Worm (Caenorhabditis elegans) whole organism, young adult: ENCODE results near the gene F56H9.2.

Experiments
- B0019.2 ChIP-seq: fragments of 200-800 bp; sonication (Bioruptor generic); conservative IDR thresholded peaks from 2 replicates; pipeline ENCODE4 v1.3.6; 2022; ENCODE audit warnings: missing genetic modification reagents, missing genetic modification characterization, missing compliant biosample characterization
- D2030.7 ChIP-seq: fragments of 200-800 bp; sonication (Bioruptor generic); IDR thresholded peaks from 2 replicates; pipeline ENCODE4 v1.3.6; 2022; ENCODE audit warnings: missing genetic modification reagents, missing genetic modification characterization, missing compliant biosample characterization
- F22D6.2 ChIP-seq: sonication (generic microtip); optimal IDR thresholded peaks from 2 replicates; lab custom pipeline; 2016; ENCODE audit warnings: mild to moderate bottlenecking, missing genetic modification characterization, missing compliant biosample characterization
- F23B12.7 ChIP-seq: sonication (generic microtip); optimal IDR thresholded peaks from 2 replicates; lab custom pipeline; 2017; ENCODE audit warnings: missing genetic modification characterization, mild to moderate bottlenecking, missing compliant biosample characterization, antibody characterized with exemption, moderate library complexity; ENCODE audit not compliant: insufficient read depth
- F33H1.4 ChIP-seq: fragments of 200-800 bp; sonication (Bioruptor generic); IDR thresholded peaks from 2 replicates; pipeline ENCODE4 v1.3.6; 2022; ENCODE audit warnings: missing genetic modification reagents, missing genetic modification characterization, missing compliant biosample characterization
- F49E8.2 ChIP-seq: sonication (generic microtip); optimal IDR thresholded peaks from 3 replicates; lab custom pipeline; 2017; ENCODE audit warnings: missing genetic modification characterization, mild to moderate bottlenecking, missing compliant biosample characterization, antibody characterized with exemption, moderate library complexity; ENCODE audit not compliant: insufficient read depth
- F57A8.1 ChIP-seq: fragments of 200-800 bp; sonication (Bioruptor generic); optimal IDR thresholded peaks from 2 replicates; lab custom pipeline; 2018; ENCODE audit warnings: mild to moderate bottlenecking, missing genetic modification characterization, moderate library complexity, missing compliant biosample characterization
- K11D2.4 ChIP-seq: fragments of 200-800 bp; sonication (Bioruptor generic); IDR thresholded peaks from 2 replicates; pipeline ENCODE4 v1.3.6; 2022; ENCODE audit warnings: missing genetic modification reagents, missing genetic modification characterization, missing compliant biosample characterization
- T07F8.4 ChIP-seq: sonication (generic microtip); optimal IDR thresholded peaks from 2 replicates; lab custom pipeline; 2016; ENCODE audit warnings: mild to moderate bottlenecking, missing genetic modification characterization, moderate library complexity, missing compliant biosample characterization
- Y53F4B.3 ChIP-seq: fragments of 200-800 bp; sonication (Bioruptor generic); IDR thresholded peaks from 2 replicates; pipeline ENCODE4 v1.3.6; 2022; ENCODE audit warnings: missing genetic modification reagents, missing genetic modification characterization, missing compliant biosample characterization
- Y56A3A.18 ChIP-seq: fragments of 200-800 bp; sonication (Bioruptor generic); IDR thresholded peaks from 2 replicates; pipeline ENCODE4 v1.3.6; 2022; ENCODE audit warnings: missing genetic modification reagents, missing genetic modification characterization, missing compliant biosample characterization
- Y67H2A.10 ChIP-seq: fragments of 200-800 bp; sonication (Bioruptor generic); conservative IDR thresholded peaks from 2 replicates; pipeline ENCODE4 v1.3.6; 2022; ENCODE audit warnings: missing genetic modification reagents, missing genetic modification characterization, missing compliant biosample characterization
- Y79H2A.3 ChIP-seq: fragments of 200-800 bp; sonication (Bioruptor generic); conservative IDR thresholded peaks from 2 replicates; pipeline ENCODE4 v1.3.6; 2022; ENCODE audit warnings: missing genetic modification reagents, missing genetic modification characterization, missing compliant biosample characterization
- aptf-3 ChIP-seq: fragments of 200-800 bp; sonication (Bioruptor generic); IDR thresholded peaks from 2 replicates; pipeline ENCODE4 v1.3.6; 2022; ENCODE audit warnings: missing genetic modification characterization, missing compliant biosample characterization
- attf-6 ChIP-seq: fragments of 200-800 bp; sonication (Bioruptor generic); IDR thresholded peaks from 2 replicates; pipeline ENCODE4 v1.3.6; 2022; ENCODE audit warnings: missing genetic modification reagents, missing genetic modification characterization, missing compliant biosample characterization
- ceh-100 ChIP-seq: fragments of 200-800 bp; sonication (Bioruptor generic); IDR thresholded peaks from 2 replicates; pipeline ENCODE4 v1.3.6; 2022; ENCODE audit warnings: missing genetic modification reagents, missing genetic modification characterization, missing compliant biosample characterization
- ceh-58 ChIP-seq: fragments of 200-800 bp; sonication (Bioruptor generic); IDR thresholded peaks from 2 replicates; pipeline ENCODE4 v1.3.6; 2022; ENCODE audit warnings: missing genetic modification characterization, missing compliant biosample characterization
- ceh-91 ChIP-seq: fragments of 200-800 bp; sonication (Bioruptor generic); IDR thresholded peaks from 2 replicates; pipeline ENCODE4 v1.3.6; 2022; ENCODE audit warnings: missing genetic modification reagents, missing genetic modification characterization, missing compliant biosample characterization
- die-1 ChIP-seq: sonication (generic microtip); optimal IDR thresholded peaks from 2 replicates; lab custom pipeline; 2016; ENCODE audit warnings: missing genotype, mild to moderate bottlenecking, missing genetic modification characterization, missing compliant biosample characterization
- efl-1 ChIP-seq: fragments of 150-350 bp; optimal IDR thresholded peaks from 2 replicates; lab custom pipeline; 2014; ENCODE audit warnings: missing biosample characterization, missing genetic modification reagents, missing genetic modification characterization
- ekl-4 ChIP-seq: fragments of 200-800 bp; sonication (Bioruptor generic); IDR thresholded peaks from 2 replicates; pipeline ENCODE4 v1.3.6; 2022; ENCODE audit warnings: missing genetic modification reagents, missing genetic modification characterization, missing compliant biosample characterization
- ets-4 ChIP-seq: fragments of 200-800 bp; sonication (Bioruptor generic); optimal IDR thresholded peaks from 2 replicates; lab custom pipeline; 2018; ENCODE audit warnings: mild to moderate bottlenecking, missing genetic modification characterization, missing compliant biosample characterization
- fkh-3 ChIP-seq: sonication (generic microtip); optimal IDR thresholded peaks from 2 replicates; lab custom pipeline; 2016; ENCODE audit warnings: mild to moderate bottlenecking, missing genetic modification characterization, missing compliant biosample characterization
- hlh-26 ChIP-seq: fragments of 200-800 bp; sonication (Bioruptor generic); conservative IDR thresholded peaks from 2 replicates; pipeline ENCODE4 v1.3.6; 2022; ENCODE audit warnings: missing genetic modification reagents, missing genetic modification characterization, missing compliant biosample characterization
- hmg-1.2 ChIP-seq: fragments of 200-800 bp; sonication (Bioruptor generic); IDR thresholded peaks from 2 replicates; pipeline ENCODE4 v1.3.6; 2022; ENCODE audit warnings: missing genetic modification reagents, missing genetic modification characterization, missing compliant biosample characterization
- hrde-1 ChIP-seq: sonication (generic microtip); optimal IDR thresholded peaks from 2 replicates; lab custom pipeline; 2016; ENCODE audit warnings: missing genetic modification characterization, mild to moderate bottlenecking, missing compliant biosample characterization, moderate library complexity, missing genotype, missing genetic modification reagents, borderline replicate concordance
- let-607 ChIP-seq, 2 experiments: fragments of 200-800 bp in 1 of 2; sonication (Bioruptor generic) in 1 of 2; sonication (generic microtip) in 1 of 2; optimal IDR thresholded peaks; 2 replicates each; lab custom pipeline; 2016 to 2018; ENCODE audit warnings: mild to moderate bottlenecking in 2 of 2, missing compliant biosample characterization in 2 of 2, missing genetic modification characterization in 2 of 2, moderate library complexity in 2 of 2, missing genotype in 1 of 2
- lsl-1 ChIP-seq: fragments of 200-800 bp; sonication (Bioruptor generic); optimal IDR thresholded peaks from 2 replicates; lab custom pipeline; 2018; ENCODE audit warnings: mild to moderate bottlenecking, missing genetic modification characterization, moderate library complexity, missing compliant biosample characterization
- lsy-27 ChIP-seq: sonication (generic microtip); optimal IDR thresholded peaks from 2 replicates; lab custom pipeline; 2017; ENCODE audit warnings: missing genetic modification characterization, mild to moderate bottlenecking, missing compliant biosample characterization, antibody characterized with exemption, missing genotype, borderline replicate concordance; ENCODE audit not compliant: insufficient read depth
- madf-10 ChIP-seq: sonication (generic microtip); optimal IDR thresholded peaks from 2 replicates; lab custom pipeline; 2016; ENCODE audit warnings: mild to moderate bottlenecking, missing genetic modification characterization, missing compliant biosample characterization
- madf-6 ChIP-seq: fragments of 200-800 bp; sonication (Bioruptor generic); IDR thresholded peaks from 2 replicates; pipeline ENCODE4 v1.3.6; 2022; ENCODE audit warnings: missing genetic modification reagents, missing genetic modification characterization, missing compliant biosample characterization
- madf-8 ChIP-seq: fragments of 200-800 bp; sonication (Bioruptor generic); conservative IDR thresholded peaks from 2 replicates; pipeline ENCODE4 v1.3.6; 2022; ENCODE audit warnings: missing genetic modification reagents, missing genetic modification characterization, missing compliant biosample characterization
- nfya-2 ChIP-seq: fragments of 200-800 bp; sonication (Bioruptor generic); IDR thresholded peaks from 2 replicates; pipeline ENCODE4 v1.3.6; 2022; ENCODE audit warnings: missing genetic modification reagents, missing genetic modification characterization, missing compliant biosample characterization
- nhr-27 ChIP-seq: fragments of 200-800 bp; sonication (Bioruptor generic); optimal IDR thresholded peaks from 2 replicates; lab custom pipeline; 2018; ENCODE audit warnings: mild to moderate bottlenecking, missing genetic modification characterization, moderate library complexity, missing compliant biosample characterization
- nhr-80 ChIP-seq: sonication (generic microtip); optimal IDR thresholded peaks from 2 replicates; lab custom pipeline; 2016; ENCODE audit warnings: missing genetic modification characterization, missing compliant biosample characterization
- pha-4 ChIP-seq: fragments of 150-350 bp; sonication (generic microtip); optimal IDR thresholded peaks from 2 replicates; lab custom pipeline; 2014; ENCODE audit warnings: missing biosample characterization, missing genetic modification reagents, missing genetic modification characterization
- sdz-38 ChIP-seq: sonication (generic microtip); optimal IDR thresholded peaks from 2 replicates; lab custom pipeline; 2016; ENCODE audit warnings: missing genotype, missing genetic modification characterization, missing compliant biosample characterization
- sea-2 ChIP-seq: fragments of 200-800 bp; sonication (Bioruptor generic); IDR thresholded peaks from 2 replicates; pipeline ENCODE4 v1.3.6; 2022; ENCODE audit warnings: missing genetic modification characterization, missing compliant biosample characterization
- snpc-4 ChIP-seq, 5 experiments: fragments of 150-350 bp in 1 of 5; sonication (generic microtip) in 4 of 5; optimal IDR thresholded peaks; 2 replicates each; lab custom pipeline; 2014 to 2018; ENCODE audit warnings: missing genetic modification characterization in 5 of 5, missing biosample characterization in 3 of 5, antibody characterized with exemption in 2 of 5, mild to moderate bottlenecking in 2 of 5, missing compliant biosample characterization in 2 of 5, missing genotype in 2 of 5, moderate library complexity in 2 of 5, missing genetic modification reagents in 1 of 5
- sptf-2 ChIP-seq: fragments of 200-800 bp; sonication (Bioruptor generic); optimal IDR thresholded peaks from 2 replicates; lab custom pipeline; 2018; ENCODE audit warnings: mild to moderate bottlenecking, missing genetic modification characterization, missing compliant biosample characterization
- tlf-1 ChIP-seq: fragments of 200-800 bp; sonication (Bioruptor generic); optimal IDR thresholded peaks from 2 replicates; lab custom pipeline; 2018; ENCODE audit warnings: mild to moderate bottlenecking, missing genetic modification characterization, missing compliant biosample characterization
- unc-62 ChIP-seq: fragments of 150-350 bp; optimal IDR thresholded peaks from 2 replicates; lab custom pipeline; 2014; ENCODE audit warnings: missing biosample characterization, missing genetic modification reagents, missing genetic modification characterization
- xnd-1 ChIP-seq: sonication (generic microtip); optimal IDR thresholded peaks from 2 replicates; lab custom pipeline; 2016; ENCODE audit warnings: missing genotype, missing genetic modification reagents, missing genetic modification characterization, missing compliant biosample characterization
- zfh-2 ChIP-seq: fragments of 200-800 bp; sonication (Bioruptor generic); conservative IDR thresholded peaks from 2 replicates; pipeline ENCODE4 v1.3.6; 2022; ENCODE audit warnings: missing genetic modification reagents, missing genetic modification characterization, missing compliant biosample characterization
- zim-3 ChIP-seq: sonication (generic microtip); optimal IDR thresholded peaks from 2 replicates; lab custom pipeline; 2017; ENCODE audit warnings: mild to moderate bottlenecking, missing genetic modification characterization, moderate library complexity, missing compliant biosample characterization
- ztf-6 ChIP-seq: fragments of 200-800 bp; sonication (Bioruptor generic); IDR thresholded peaks from 2 replicates; pipeline ENCODE4 v1.3.6; 2022; ENCODE audit warnings: missing genetic modification reagents, missing genetic modification characterization, missing compliant biosample characterization

F56H9.2 gene

ce11 chrV:12659426-12659825 is 22.0 kb downstream of the F56H9.2 start, which contains the start of gene ccch-3 (continued):
- TF ChIP-seq madf-10, result peak; percentile 27
- no peak for TF ChIP-seq F23B12.7 (tag; lab: Kevin White, UChicago)
- TF ChIP-seq aptf-3 (GFP tag; lab: Robert Waterston, UW), result no peak
- no peak for TF ChIP-seq ceh-58
- TF ChIP-seq lsy-27 (tag; lab: Kevin White, UChicago), result no peak
- peak; percentile 73 for TF ChIP-seq madf-6
- no peak for TF ChIP-seq unc-62 (GFP tag; lab: Kevin White, UChicago)
- no peak for TF ChIP-seq xnd-1
- TF ChIP-seq T07F8.4 (tag; lab: Kevin White, UChicago), result no peak
- peak; percentile 67 for TF ChIP-seq hmg-1.2
- TF ChIP-seq sptf-2 (GFP tag; lab: Kevin White, UChicago), result peak; percentile 26
- TF ChIP-seq hlh-26 (GFP tag; lab: Robert Waterston, UW), result no peak
- TF ChIP-seq Y56A3A.18 (GFP tag; lab: Robert Waterston, UW), result no peak
- no peak for TF ChIP-seq B0019.2

ce11 chrV:12660280-12660818 is 22.9 kb downstream of the F56H9.2 start, which contains the start of gene his-74:
TSS of gene his-74 (minus strand) at chrV:12660330.
- peak; percentile 34; the same call in 1 of the 2 replicates for TF ChIP-seq madf-8 (GFP tag; lab: Robert Waterston, UW)
- TF ChIP-seq hlh-26 (GFP tag; lab: Robert Waterston, UW), result no peak
- no peak for TF ChIP-seq die-1 (tag; lab: Kevin White, UChicago)
- no peak for TF ChIP-seq pha-4 (tag; lab: Kevin White, UChicago)
- no peak for TF ChIP-seq hrde-1
- no peak for TF ChIP-seq ekl-4
- no peak for TF ChIP-seq F49E8.2
- TF ChIP-seq efl-1 (GFP tag; lab: Kevin White, UChicago), result no peak
- TF ChIP-seq ceh-91 (GFP tag; lab: Robert Waterston, UW), result 0 out of 2 replicates have a peak, but pooled peaks have one; percentile 26
- no peak for TF ChIP-seq sdz-38 (tag; lab: Kevin White, UChicago)
- TF ChIP-seq D2030.7 (GFP tag; lab: Robert Waterston, UW), result peak; percentile 51; the same call in 1 of the 2 replicates
- no peak for TF ChIP-seq ztf-6 (GFP tag; lab: Robert Waterston, UW)
- no peak for TF ChIP-seq ets-4 (GFP tag; lab: Kevin White, UChicago)
- no peak for TF ChIP-seq nhr-27 (tag; lab: Kevin White, UChicago)
- peak; percentile 88 for TF ChIP-seq lsl-1 (GFP tag; lab: Kevin White, UChicago)
- no peak for TF ChIP-seq sea-2 (GFP tag; lab: Robert Waterston, UW)
- TF ChIP-seq Y53F4B.3 (GFP tag; lab: Robert Waterston, UW), result no peak
- no peak for TF ChIP-seq ceh-100 (GFP tag; lab: Robert Waterston, UW)
- TF ChIP-seq F57A8.1 (GFP tag; lab: Kevin White, UChicago), result no peak
- no peak for TF ChIP-seq madf-10
- no peak for TF ChIP-seq B0019.2
- peak; percentile 77 for TF ChIP-seq F33H1.4
- TF ChIP-seq Y79H2A.3 (GFP tag; lab: Robert Waterston, UW), result no peak
- no peak for TF ChIP-seq fkh-3
- TF ChIP-seq F22D6.2, result no peak
- no peak for TF ChIP-seq snpc-4 (GFP tag; optimal IDR thresholded peaks at IDR 0.05; lab: Kevin White, UChicago)
- no peak for TF ChIP-seq snpc-4 (tag; optimal IDR thresholded peaks at IDR 0.05; lab: Kevin White, UChicago)
- TF ChIP-seq attf-6 (GFP tag; lab: Robert Waterston, UW), result no peak
- TF ChIP-seq nhr-80 (tag; lab: Kevin White, UChicago), result no peak
- no peak for TF ChIP-seq K11D2.4 (GFP tag; lab: Robert Waterston, UW)
- TF ChIP-seq zim-3 (tag; lab: Kevin White, UChicago), result no peak
- TF ChIP-seq Y67H2A.10 (GFP tag; lab: Robert Waterston, UW), result no peak
- no peak for TF ChIP-seq nfya-2 (GFP tag; lab: Robert Waterston, UW)
- TF ChIP-seq let-607 (tag; optimal IDR thresholded peaks at IDR 0.05; lab: Kevin White, UChicago), result no peak
- TF ChIP-seq tlf-1 (GFP tag; lab: Kevin White, UChicago), result no peak
- TF ChIP-seq zfh-2 (GFP tag; lab: Robert Waterston, UW), result no peak
